Worm (Caenorhabditis elegans): Measurements from ENCODE around the gene Y73B6BL.23.

Y73B6BL.23 gene

DNA sequence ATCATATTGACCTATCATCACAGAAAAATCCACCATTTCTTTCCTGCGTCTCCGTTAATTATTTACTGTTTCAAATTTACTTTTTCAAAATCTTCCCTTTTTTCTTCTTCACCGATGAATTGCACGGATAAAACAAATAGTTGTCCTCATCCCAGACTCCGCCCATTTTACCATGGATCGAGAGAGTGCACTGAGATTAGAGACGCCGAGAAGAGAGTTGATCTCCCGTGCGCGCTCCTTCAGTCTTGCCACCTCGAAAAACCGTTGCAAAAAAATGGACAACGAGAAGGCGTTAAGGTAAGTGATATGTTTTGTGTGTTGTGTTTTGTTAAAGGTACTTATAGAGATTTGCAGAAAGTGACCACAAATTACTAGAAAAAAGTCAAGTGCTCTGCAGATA, 19.2 kb upstream of the Y73B6BL.23 start, which contains the start of gene dlc-5:
Gene dlc-5, plus strand, starts transcription at position 154 of the 400 bp plus-strand sequence.
- TF ChIP-seq nfya-1 (tag; optimal IDR thresholded peaks at IDR 0.05) (no peak), ceh-31 (tag; optimal IDR thresholded peaks at IDR 0.05) (no peak), ceh-48 (tag; optimal IDR thresholded peaks at IDR 0.05) (no peak), sox-2 (GFP tag; IDR thresholded peaks at IDR 0.05) (no peak)

DNA sequence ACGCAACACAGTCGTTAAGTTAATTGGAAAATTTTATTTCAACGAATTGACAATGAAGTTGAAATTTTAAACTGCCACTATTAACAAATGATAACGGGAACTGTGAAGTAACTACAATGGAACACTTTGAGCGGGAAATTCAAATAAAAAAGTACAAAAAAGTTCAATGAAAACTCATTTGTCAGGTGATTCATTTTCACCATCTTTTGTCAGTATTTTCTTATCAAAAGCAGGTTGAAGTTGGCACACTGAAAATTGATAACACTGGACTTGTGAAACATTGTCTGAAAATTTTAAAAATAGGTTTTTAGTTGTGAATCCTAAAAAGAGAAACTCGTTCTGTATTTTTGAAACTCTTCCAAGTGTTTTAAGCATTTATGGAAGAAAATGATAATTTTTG, 14.5 kb upstream of the Y73B6BL.23 start:
- TF ChIP-seq madf-2 (tag; optimal IDR thresholded peaks at IDR 0.05) (no peak), dmd-4 (tag; optimal IDR thresholded peaks at IDR 0.05; ENCODE audit: borderline replicate concordance) (no peak), tbx-2 (tag; optimal IDR thresholded peaks at IDR 0.05) (no peak), elt-4 (tag; optimal IDR thresholded peaks at IDR 0.05) (no peak)

- no peak for TF ChIP-seq lim-6 (tag; optimal IDR thresholded peaks at IDR 0.05)
- TF ChIP-seq ceh-45 (GFP tag; IDR thresholded peaks at IDR 0.05) = no peak
- no peak for TF ChIP-seq syd-9 (tag; optimal IDR thresholded peaks at IDR 0.05)
- no peak for TF ChIP-seq elt-2 (tag; optimal IDR thresholded peaks at IDR 0.05)
- TF ChIP-seq ceh-9 (tag; optimal IDR thresholded peaks at IDR 0.05) = no peak
- no peak for TF ChIP-seq dve-1 (tag; optimal IDR thresholded peaks at IDR 0.05)
- TF ChIP-seq sdc-2 (tag; optimal IDR thresholded peaks at IDR 0.05) = no peak
- no peak for TF ChIP-seq pha-2 (tag; optimal IDR thresholded peaks at IDR 0.05)
Observed at ce11 chrIV:6432375-6432774, 13.5 kb upstream of the Y73B6BL.23 start.

DNA sequence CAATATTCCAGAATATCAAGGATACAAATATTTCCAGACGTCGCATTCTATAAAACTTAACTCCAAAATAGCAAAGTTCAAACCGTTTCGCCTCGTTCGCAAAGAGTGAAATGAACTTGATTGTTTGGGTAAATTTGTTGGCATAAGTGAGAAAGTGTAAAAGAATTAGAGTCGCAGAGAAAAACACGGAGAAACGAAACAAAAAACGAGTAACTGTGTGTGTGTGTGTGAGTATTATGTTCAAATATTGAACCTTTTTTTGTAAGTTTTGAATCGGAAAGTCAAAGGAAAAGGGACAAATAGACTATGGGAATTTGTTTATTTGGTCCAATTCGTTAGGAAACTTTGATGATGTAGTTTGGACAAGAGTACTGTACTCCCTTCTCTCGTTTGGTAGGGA, 12.7 kb upstream of the Y73B6BL.23 start, which contains the start of gene acp-7:
Gene acp-7, minus strand, starts transcription at position 101 of the 400 bp plus-strand sequence.
- TF ChIP-seq hlh-13 (GFP tag; optimal IDR thresholded peaks at IDR 0.05) (no peak), fkh-6 (tag; optimal IDR thresholded peaks at IDR 0.05) (no peak), ama-1 (optimal IDR thresholded peaks at IDR 0.05) (no peak), che-1 (tag; optimal IDR thresholded peaks at IDR 0.05) (no peak)

DNA sequence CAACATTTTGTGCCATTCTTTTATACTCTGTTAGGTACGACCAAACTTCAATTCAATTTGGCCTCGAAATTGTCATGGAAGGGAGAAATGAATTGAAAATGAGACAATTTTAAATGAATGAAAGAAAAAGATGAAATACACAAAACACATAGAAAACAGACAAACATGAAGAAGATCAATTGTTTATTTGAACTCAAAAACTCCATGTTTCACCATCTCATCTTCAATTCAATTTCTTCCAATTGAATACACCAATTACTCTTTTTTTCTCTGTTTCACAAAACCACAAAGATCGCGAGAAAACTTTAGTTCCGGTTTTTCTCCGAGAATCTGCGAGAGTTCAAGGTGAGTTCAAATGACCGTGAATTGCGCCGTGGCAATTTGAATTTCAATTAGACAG, 8.3 kb upstream of the Y73B6BL.23 start:
- no peak for TF ChIP-seq fkh-6 (tag; optimal IDR thresholded peaks at IDR 0.05)
- TF ChIP-seq syd-9 (tag; optimal IDR thresholded peaks at IDR 0.05) = no peak
- no peak for TF ChIP-seq che-1 (tag; optimal IDR thresholded peaks at IDR 0.05)
- TF ChIP-seq pqm-1 (tag; optimal IDR thresholded peaks at IDR 0.05) = no peak
- TF ChIP-seq rnt-1 (tag; optimal IDR thresholded peaks at IDR 0.05) = no peak
- TF ChIP-seq ama-1 (optimal IDR thresholded peaks at IDR 0.05) = no peak
- no peak for TF ChIP-seq odd-2 (tag; optimal IDR thresholded peaks at IDR 0.05)
- no peak for TF ChIP-seq pha-4 (tag; optimal IDR thresholded peaks at IDR 0.05)
- TF ChIP-seq sdc-2 (tag; optimal IDR thresholded peaks at IDR 0.05) = no peak

ce11 chrIV:6426089-6426715, 7.3 kb upstream of the Y73B6BL.23 start, which contains the start of gene acp-6:
TSS of gene acp-6 (minus strand) at chrIV:6426139.
- TF ChIP-seq ceh-6 (GFP tag; optimal IDR thresholded peaks at IDR 0.05) (no peak), ceh-24 (tag; optimal IDR thresholded peaks at IDR 0.05) (no peak), che-1 (tag; optimal IDR thresholded peaks at IDR 0.05) (no peak), ceh-48 (tag; optimal IDR thresholded peaks at IDR 0.05) (no peak), T23F11.4 (GFP tag; optimal IDR thresholded peaks at IDR 0.05) (no peak), C38D4.7 (GFP tag; optimal IDR thresholded peaks at IDR 0.05) (no peak), hlh-30 (tag; optimal IDR thresholded peaks at IDR 0.05; ENCODE audit: insufficient read depth) (no peak), sdc-2 (tag; optimal IDR thresholded peaks at IDR 0.05) (no peak), pat-9 (tag; optimal IDR thresholded peaks at IDR 0.05) (no peak), ztf-16 (tag; optimal IDR thresholded peaks at IDR 0.05) (no peak), dmd-4 (tag; optimal IDR thresholded peaks at IDR 0.05; ENCODE audit: borderline replicate concordance) (no peak), ets-4 (tag; optimal IDR thresholded peaks at IDR 0.05) (no peak), ceh-2 (tag; optimal IDR thresholded peaks at IDR 0.05) (no peak), K02D7.2 (tag; optimal IDR thresholded peaks at IDR 0.05) (no peak), tbx-7 (tag; optimal IDR thresholded peaks at IDR 0.05) (no peak), mec-3 (tag; optimal IDR thresholded peaks at IDR 0.05; ENCODE audit: borderline replicate concordance) (no peak), madf-2 (tag; optimal IDR thresholded peaks at IDR 0.05) (no peak)
